Worm (Caenorhabditis elegans): ENCODE results near the gene glr-2.

glr-2 gene

DNA sequence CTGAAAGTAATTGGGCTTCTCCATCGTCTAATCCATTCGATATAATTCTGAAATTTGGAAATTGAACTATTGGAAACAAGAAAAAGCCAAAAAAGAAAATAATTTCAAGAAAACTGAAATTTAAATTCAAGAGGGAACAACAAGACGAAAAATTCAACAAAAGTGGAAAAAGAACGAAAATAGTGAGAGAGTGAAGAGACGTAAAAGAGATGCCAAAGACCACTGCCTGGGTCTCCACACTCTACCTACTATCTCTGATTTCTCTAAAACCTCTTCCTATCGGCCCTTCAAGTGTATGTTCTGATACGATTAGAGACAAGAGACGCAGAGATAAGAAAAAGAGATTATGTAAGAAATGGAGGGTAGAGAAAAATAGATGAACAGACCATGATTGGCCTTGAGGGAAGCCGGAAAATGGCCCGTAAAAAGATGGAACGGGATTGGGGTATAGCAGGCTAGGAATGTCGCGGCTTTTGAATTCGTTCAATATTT is 9.0 kb upstream of the glr-2 start, which contains the start of gene ogt-1 (continued):
- peak; percentile 58 for TF ChIP-seq zag-1 (tag; optimal IDR thresholded peaks at IDR 0.05)
- peak; percentile 72 for TF ChIP-seq nhr-21 (tag; optimal IDR thresholded peaks at IDR 0.05)
- no peak for TF ChIP-seq skn-1 (tag; optimal IDR thresholded peaks at IDR 0.05)

DNA sequence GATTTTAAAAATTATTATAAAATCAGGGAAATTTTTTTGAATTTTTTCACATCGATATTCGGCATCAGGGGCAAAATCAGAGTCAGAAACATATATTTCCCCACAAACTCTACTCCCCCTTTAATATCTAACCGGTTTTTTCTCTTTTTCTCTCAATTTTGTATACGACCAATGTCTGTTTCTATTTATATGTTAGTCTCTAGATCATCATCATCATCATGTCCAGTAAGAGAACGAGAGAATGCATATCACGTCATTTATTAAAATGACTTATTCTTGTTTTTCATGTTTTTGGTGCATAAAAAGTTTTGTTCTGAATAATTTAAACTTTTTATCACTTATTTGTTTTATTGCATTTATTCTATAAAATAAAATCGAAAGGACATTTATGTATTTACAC is 7.8 kb upstream of the glr-2 start:
- TF ChIP-seq nhr-25 (tag; optimal IDR thresholded peaks at IDR 0.05) (peak; percentile 56), fos-1 (tag; optimal IDR thresholded peaks at IDR 0.05) (peak; percentile 0), ztf-4 (tag; optimal IDR thresholded peaks at IDR 0.05) (peak; percentile 45), nhr-23 (tag; optimal IDR thresholded peaks at IDR 0.05) (no peak), elt-1 (tag; optimal IDR thresholded peaks at IDR 0.05) (no peak), egl-27 (tag; optimal IDR thresholded peaks at IDR 0.05) (peak; percentile 26)

ce11 chrIII:7150162-7150561 is 5.4 kb upstream of the glr-2 start:
- no peak for TF ChIP-seq ceh-82 (tag; optimal IDR thresholded peaks at IDR 0.05)
- TF ChIP-seq C34F6.9 (tag; optimal IDR thresholded peaks at IDR 0.05) = no peak
- TF ChIP-seq mdl-1 (tag; optimal IDR thresholded peaks at IDR 0.05) = no peak
- no peak for TF ChIP-seq nhr-21 (tag; optimal IDR thresholded peaks at IDR 0.05)
- no peak for TF ChIP-seq nhr-25 (tag; optimal IDR thresholded peaks at IDR 0.05)
- TF ChIP-seq nhr-237 (tag; optimal IDR thresholded peaks at IDR 0.05) = no peak
- no peak for TF ChIP-seq ztf-1 (GFP tag; conservative IDR thresholded peaks at IDR 0.05)
- TF ChIP-seq nhr-23 (tag; optimal IDR thresholded peaks at IDR 0.05) = no peak
- no peak for TF ChIP-seq ztf-11 (tag; optimal IDR thresholded peaks at IDR 0.05)
- TF ChIP-seq ztf-4 (tag; optimal IDR thresholded peaks at IDR 0.05) = no peak
- TF ChIP-seq ceh-16 (tag; optimal IDR thresholded peaks at IDR 0.05) = no peak
- no peak for TF ChIP-seq dmd-4 (tag; optimal IDR thresholded peaks at IDR 0.05)
- TF ChIP-seq unc-39 (tag; optimal IDR thresholded peaks at IDR 0.05) = no peak

- TF ChIP-seq F13H6.1 (tag; optimal IDR thresholded peaks at IDR 0.05) (no peak), lin-39 (tag; optimal IDR thresholded peaks at IDR 0.05) (no peak), dmd-4 (tag; optimal IDR thresholded peaks at IDR 0.05) (no peak), nhr-237 (tag; optimal IDR thresholded peaks at IDR 0.05) (no peak), nhr-10 (tag; optimal IDR thresholded peaks at IDR 0.05) (no peak), nhr-11 (tag; optimal IDR thresholded peaks at IDR 0.05) (no peak), ztf-11 (tag; optimal IDR thresholded peaks at IDR 0.05) (no peak), elt-1 (tag; optimal IDR thresholded peaks at IDR 0.05) (no peak), egl-27 (tag; optimal IDR thresholded peaks at IDR 0.05) (no peak), unc-55 (GFP tag; optimal IDR thresholded peaks at IDR 0.05) (no peak)
Measured at ce11 chrIII:7148191-7148590, 3.4 kb upstream of the glr-2 start.

DNA sequence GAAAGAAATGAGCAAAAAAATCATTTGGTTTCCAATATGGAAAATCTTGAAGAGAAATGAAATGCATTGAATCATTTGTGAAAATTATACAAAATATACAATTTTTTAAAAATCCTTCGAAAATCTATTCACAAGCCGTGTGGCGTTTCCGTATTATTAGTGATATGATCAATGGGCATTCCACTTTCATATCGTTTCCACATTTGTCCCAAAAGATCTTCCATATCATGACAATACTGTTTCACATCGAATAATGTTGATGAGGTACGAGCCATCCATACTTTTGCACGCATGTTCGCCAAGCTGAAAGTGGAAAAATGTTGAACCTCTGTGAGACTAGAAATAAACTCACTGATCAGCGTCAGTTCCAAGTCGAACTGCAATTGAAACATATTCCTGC is 1.6 kb upstream of the glr-2 start:
- TF ChIP-seq sma-9 (GFP tag; optimal IDR thresholded peaks at IDR 0.05) (no peak), sma-9 (tag; optimal IDR thresholded peaks at IDR 0.05) (no peak), nhr-23 (tag; optimal IDR thresholded peaks at IDR 0.05) (no peak), nhr-25 (tag; optimal IDR thresholded peaks at IDR 0.05) (no peak), ceh-16 (tag; optimal IDR thresholded peaks at IDR 0.05) (no peak), unc-39 (tag; optimal IDR thresholded peaks at IDR 0.05) (no peak), fos-1 (tag; optimal IDR thresholded peaks at IDR 0.05) (no peak), peb-1 (tag; optimal IDR thresholded peaks at IDR 0.05) (no peak), C34F6.9 (tag; optimal IDR thresholded peaks at IDR 0.05) (no peak), ztf-11 (tag; optimal IDR thresholded peaks at IDR 0.05) (no peak), nhr-77 (tag; optimal IDR thresholded peaks at IDR 0.05) (no peak), unc-62 (GFP tag; optimal IDR thresholded peaks at IDR 0.05) (no peak), nhr-10 (tag; optimal IDR thresholded peaks at IDR 0.05) (no peak), nhr-129 (tag; optimal IDR thresholded peaks at IDR 0.05) (no peak), ZK546.5 (tag; optimal IDR thresholded peaks at IDR 0.05) (no peak), lin-39 (tag; optimal IDR thresholded peaks at IDR 0.05) (no peak), blmp-1 (tag; optimal IDR thresholded peaks at IDR 0.05; ENCODE audit: insufficient read depth) (no peak), zag-1 (tag; optimal IDR thresholded peaks at IDR 0.05) (no peak)

ce11 chrIII:7142172-7142601 is 2.6 kb downstream of the glr-2 start:
- peak; percentile 64 for TF ChIP-seq sma-3 (GFP tag; optimal IDR thresholded peaks at IDR 0.05)
- TF ChIP-seq dmd-4 (tag; optimal IDR thresholded peaks at IDR 0.05) = no peak
- no peak for TF ChIP-seq peb-1 (tag; optimal IDR thresholded peaks at IDR 0.05)
- peak; percentile 64 for TF ChIP-seq gmeb-1 (tag; optimal IDR thresholded peaks at IDR 0.05)
- no peak for TF ChIP-seq ztf-4 (tag; optimal IDR thresholded peaks at IDR 0.05)
- no peak for TF ChIP-seq zag-1 (tag; optimal IDR thresholded peaks at IDR 0.05)
- no peak for TF ChIP-seq skn-1 (tag; optimal IDR thresholded peaks at IDR 0.05)
- TF ChIP-seq nhr-12 (tag; optimal IDR thresholded peaks at IDR 0.05) = no peak
- TF ChIP-seq F13H6.1 (tag; optimal IDR thresholded peaks at IDR 0.05) = peak; percentile 4
- TF ChIP-seq nhr-10 (tag; optimal IDR thresholded peaks at IDR 0.05) = no peak
- no peak for TF ChIP-seq mbf-1 (tag; optimal IDR thresholded peaks at IDR 0.05)
- TF ChIP-seq nhr-21 (tag; optimal IDR thresholded peaks at IDR 0.05) = peak; percentile 10
- TF ChIP-seq lin-39 (tag; optimal IDR thresholded peaks at IDR 0.05) = no peak
- no peak for TF ChIP-seq nhr-6 (tag; optimal IDR thresholded peaks at IDR 0.05)
- TF ChIP-seq sem-4 (tag; optimal IDR thresholded peaks at IDR 0.05) = no peak
- TF ChIP-seq fos-1 (tag; optimal IDR thresholded peaks at IDR 0.05) = no peak
- no peak for TF ChIP-seq mdl-1 (tag; optimal IDR thresholded peaks at IDR 0.05)
- no peak for TF ChIP-seq ztf-11 (tag; optimal IDR thresholded peaks at IDR 0.05)
- no peak for TF ChIP-seq unc-62 (GFP tag; optimal IDR thresholded peaks at IDR 0.05)
- TF ChIP-seq ceh-82 (tag; optimal IDR thresholded peaks at IDR 0.05) = no peak
- no peak for TF ChIP-seq lin-11 (tag; optimal IDR thresholded peaks at IDR 0.05)
- TF ChIP-seq R02D3.7 (tag; optimal IDR thresholded peaks at IDR 0.05) = no peak
- no peak for TF ChIP-seq nhr-237 (tag; optimal IDR thresholded peaks at IDR 0.05)
- TF ChIP-seq ZK546.5 (tag; optimal IDR thresholded peaks at IDR 0.05) = no peak
- TF ChIP-seq nhr-129 (tag; optimal IDR thresholded peaks at IDR 0.05) = no peak
- TF ChIP-seq elt-3 (tag; optimal IDR thresholded peaks at IDR 0.05) = no peak
- peak; percentile 25 for TF ChIP-seq egl-27 (tag; optimal IDR thresholded peaks at IDR 0.05)

Measured in whole organism, L2 larva.